Fruit fly (Drosophila melanogaster): ENCODE results near the gene RPA3.

DNA sequence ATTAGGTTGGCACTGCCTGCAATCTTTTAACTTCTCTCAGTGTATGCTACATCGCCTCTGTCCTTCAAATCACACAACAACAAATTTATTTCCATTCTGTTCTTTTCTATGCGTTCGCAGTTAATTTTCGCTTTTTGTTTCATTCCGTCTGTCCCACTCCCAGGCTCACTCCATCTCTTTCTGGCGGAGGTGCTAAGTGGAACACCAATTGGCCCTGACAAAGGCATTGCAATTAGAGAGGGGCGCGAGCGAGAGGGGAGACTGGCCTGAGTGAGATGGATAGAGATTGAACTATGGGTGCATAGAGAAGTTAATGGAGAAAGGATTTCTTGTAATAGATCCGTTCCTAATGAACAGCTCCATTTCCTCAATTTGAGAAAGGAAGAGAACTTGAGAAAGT, 24.8 kb upstream of the RPA3 start:
- TF ChIP-seq psq (optimal IDR thresholded peaks at IDR 0.05): no peak
- no peak for TF ChIP-seq Dll (optimal IDR thresholded peaks at IDR 0.05)
- TF ChIP-seq EcR (GFP tag; optimal IDR thresholded peaks at IDR 0.05): no peak
- no peak for TF ChIP-seq CG8478 (optimal IDR thresholded peaks at IDR 0.05)
